Worm (Caenorhabditis elegans): ENCODE data around the gene lgc-36.

The lgc-36 gene

DNA sequence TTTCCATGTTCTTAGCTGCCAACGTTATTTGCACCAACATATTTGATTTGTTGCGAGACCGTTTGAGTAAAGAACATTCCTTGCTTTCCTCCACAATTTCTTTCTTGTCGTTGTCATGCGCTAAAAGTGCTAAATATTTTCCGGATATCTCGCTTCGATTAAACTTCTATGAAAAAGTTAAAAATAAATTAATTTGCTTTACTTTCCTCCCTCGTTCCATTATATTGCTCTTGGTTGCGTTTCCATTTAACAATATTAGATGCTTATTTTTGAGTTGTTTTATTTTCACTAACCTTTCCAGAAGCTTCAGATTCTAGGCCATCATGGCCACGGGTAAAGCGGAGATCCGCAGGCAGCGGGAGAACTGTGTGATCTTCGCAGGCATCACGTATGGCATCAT, 17.2 kb downstream of the lgc-36 start, which contains the start of gene pgap-1:
Gene pgap-1 (plus strand): TSS at position 301 of the 400 bp plus-strand sequence.
- no peak for TF ChIP-seq swsn-7 (tag; optimal IDR thresholded peaks at IDR 0.05)
- TF ChIP-seq ets-5 (GFP tag; IDR thresholded peaks at IDR 0.05): no peak

DNA sequence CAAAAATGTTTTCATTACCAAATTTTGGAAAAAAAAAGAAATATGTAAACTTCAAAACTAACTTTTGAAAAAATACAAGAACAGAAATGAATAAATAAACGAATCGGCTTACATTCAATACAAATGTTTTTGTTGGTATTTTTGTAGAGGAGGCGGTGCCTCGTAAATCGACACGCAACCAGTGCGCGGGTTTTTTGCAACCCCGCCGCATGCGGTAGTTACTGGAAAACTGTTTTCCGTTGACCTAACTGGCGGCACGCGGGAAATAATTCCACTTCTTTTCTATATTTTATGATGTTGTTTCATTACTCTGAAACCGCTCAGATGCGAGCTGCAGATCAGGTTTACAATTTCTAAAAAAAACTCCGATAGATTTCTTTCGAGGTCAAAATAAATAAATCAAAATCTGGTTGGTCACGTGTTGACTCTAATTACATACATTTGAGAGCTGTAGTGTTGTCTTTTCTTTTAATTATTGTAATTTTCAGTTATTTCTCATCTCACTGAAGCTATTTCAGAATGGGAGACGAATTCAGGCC, 19.5 kb downstream of the lgc-36 start, which contains the start of the genes dvc-1 and ima-1:
Gene dvc-1 (minus strand): TSS at position 145 of the 539 bp plus-strand sequence.
Gene ima-1 (plus strand): TSS at position 489 of the 539 bp plus-strand sequence.
- TF ChIP-seq sptf-1 (tag; optimal IDR thresholded peaks at IDR 0.05) (no peak), nhr-28 (tag; optimal IDR thresholded peaks at IDR 0.05) (no peak), efl-3 (GFP tag; optimal IDR thresholded peaks at IDR 0.05) (no peak), hpl-2 (GFP tag; optimal IDR thresholded peaks at IDR 0.05) (peak; percentile 25), unc-62 (GFP tag; optimal IDR thresholded peaks at IDR 0.05) (no peak), lsy-2 (tag; optimal IDR thresholded peaks at IDR 0.05) (peak; percentile 63 to 70), ceh-82 (tag; optimal IDR thresholded peaks at IDR 0.05) (peak; percentile 75 to 93 (median 86)), hlh-17 (GFP tag; optimal IDR thresholded peaks at IDR 0.05; ENCODE audit: borderline replicate concordance) (no peak), nhr-90 (tag; optimal IDR thresholded peaks at IDR 0.05; ENCODE audit: poor library complexity) (peak; percentile 74), zip-4 (GFP tag; optimal IDR thresholded peaks at IDR 0.05) (no peak), nhr-12 (tag; optimal IDR thresholded peaks at IDR 0.05) (no peak), elt-3 (tag; optimal IDR thresholded peaks at IDR 0.05) (peak in 2 of 6 experiments; percentile 6 to 9), unc-86 (tag; optimal IDR thresholded peaks at IDR 0.05) (no peak), nhr-84 (tag; optimal IDR thresholded peaks at IDR 0.05) (no peak), nhr-11 (tag; optimal IDR thresholded peaks at IDR 0.05) (no peak), sup-37 (GFP tag; optimal IDR thresholded peaks at IDR 0.05) (no peak), ztf-11 (tag; optimal IDR thresholded peaks at IDR 0.05) (peak in 1 of 2 experiments; percentile 13), pag-3 (tag; optimal IDR thresholded peaks at IDR 0.05; ENCODE audit: borderline replicate concordance, insufficient read depth) (no peak), C04F5.9 (tag; optimal IDR thresholded peaks at IDR 0.05) (no peak), unc-130 (tag; optimal IDR thresholded peaks at IDR 0.05) (peak; percentile 18), blmp-1 (tag; optimal IDR thresholded peaks at IDR 0.05) (peak; percentile 44), nhr-237 (tag; optimal IDR thresholded peaks at IDR 0.05) (peak; percentile 7), mef-2 (tag; optimal IDR thresholded peaks at IDR 0.05) (no peak), nhr-19 (GFP tag; conservative IDR thresholded peaks at IDR 0.05) (peak; percentile 73), ceh-90 (tag; optimal IDR thresholded peaks at IDR 0.05) (no peak), lir-3 (tag; optimal IDR thresholded peaks at IDR 0.05; ENCODE audit: poor library complexity) (peak; percentile 50), snu-23 (GFP tag; optimal IDR thresholded peaks at IDR 0.05) (peak; percentile 79), alr-1 (tag; optimal IDR thresholded peaks at IDR 0.05; ENCODE audit: borderline replicate concordance) (no peak), mab-9 (GFP tag; IDR thresholded peaks at IDR 0.05) (no peak), lin-39 (tag; optimal IDR thresholded peaks at IDR 0.05) (peak; percentile 42), skn-1 (tag; optimal IDR thresholded peaks at IDR 0.05) (peak; percentile 53), isw-1 (GFP tag; IDR thresholded peaks at IDR 0.05) (peak; percentile 56), xbp-1 (tag; optimal IDR thresholded peaks at IDR 0.05) (peak; percentile 61), grh-1 (GFP tag; IDR thresholded peaks at IDR 0.05) (peak; percentile 51; the same call in 1 of the 2 replicates), nhr-71 (tag; optimal IDR thresholded peaks at IDR 0.05) (peak; percentile 77), tlp-1 (tag; optimal IDR thresholded peaks at IDR 0.05) (no peak), fkh-4 (tag; optimal IDR thresholded peaks at IDR 0.05; ENCODE audit: borderline replicate concordance) (no peak), tbx-2 (tag; optimal IDR thresholded peaks at IDR 0.05) (peak; percentile 51), C16A3.4 (tag; optimal IDR thresholded peaks at IDR 0.05) (peak; percentile 83), nhr-76 (tag; optimal IDR thresholded peaks at IDR 0.05) (peak; percentile 24), lin-13 (GFP tag; optimal IDR thresholded peaks at IDR 0.05) (peak; percentile 44), hlh-4 (tag; optimal IDR thresholded peaks at IDR 0.05) (no peak), elt-2 (tag; optimal IDR thresholded peaks at IDR 0.05) (peak; percentile 41), vab-15 (tag; optimal IDR thresholded peaks at IDR 0.05) (no peak), fkh-10 (GFP tag; optimal IDR thresholded peaks at IDR 0.05) (peak; percentile 13), lin-35 (GFP tag; optimal IDR thresholded peaks at IDR 0.05) (peak; percentile 60 to 65), pax-3 (tag; optimal IDR thresholded peaks at IDR 0.05) (peak; percentile 7), lin-15B (tag; optimal IDR thresholded peaks at IDR 0.05) (no peak)

All from whole organism, L1 larva.